In genomic region chrX:3944961-3945587, ce11 we compare ENCODE assay signal across 2 worm cellular contexts.
TF ChIP-seq lines count a peak whose summit lies in the region.

No protein-coding gene starts in this region.

TF ChIP-seq in whole organism, L1 larva, 84 proteins besides CTCF, POLR2A, EP300 and RAD21 (continued from another document):
- no peak for TF ChIP-seq hlh-4 (tag; optimal IDR thresholded peaks at IDR 0.05; lab: Kevin White, UChicago)
- TF ChIP-seq dsc-1 (tag; optimal IDR thresholded peaks at IDR 0.05; lab: Kevin White, UChicago): peak; percentile 97
- TF ChIP-seq lin-35 (GFP tag; optimal IDR thresholded peaks at IDR 0.05; lab: Kevin White, UChicago): no peak
- no peak for TF ChIP-seq efl-1 (optimal IDR thresholded peaks at IDR 0.05; lab: Kevin White, UChicago)
- no peak for TF ChIP-seq efl-1 (GFP tag; optimal IDR thresholded peaks at IDR 0.05 in 1 of 2; lab: Kevin White, UChicago)

TF ChIP-seq in whole organism, L2 larva, 48 proteins besides CTCF, POLR2A, EP300 and RAD21 (continued from another document):
- TF ChIP-seq ztf-11 (tag; optimal IDR thresholded peaks at IDR 0.05; lab: Kevin White, UChicago) (no peak), lsy-2 (tag; optimal IDR thresholded peaks at IDR 0.05; lab: Kevin White, UChicago) (peak in 1 of 2 experiments; percentile 29), peb-1 (tag; optimal IDR thresholded peaks at IDR 0.05; lab: Kevin White, UChicago) (no peak), C34F6.9 (tag; optimal IDR thresholded peaks at IDR 0.05; lab: Kevin White, UChicago) (peak; percentile 11), egl-27 (tag; optimal IDR thresholded peaks at IDR 0.05; lab: Kevin White, UChicago) (no peak), unc-39 (tag; optimal IDR thresholded peaks at IDR 0.05; lab: Kevin White, UChicago) (no peak), elt-3 (tag; optimal IDR thresholded peaks at IDR 0.05; lab: Kevin White, UChicago) (no peak)
TF ChIP-seq in whole organism, L2 larva: peak in this region for 5.
